Fruit fly (Drosophila melanogaster) whole organism, embryonic: Measurements from ENCODE around the gene Ir92a.

Source experiments
- Atf-2 ChIP-seq: fragments of 200-800 bp; sonication (Bioruptor generic); optimal IDR thresholded peaks from 2 replicates; lab custom pipeline; 2016; ENCODE audit warnings: missing biosample characterization, missing genetic modification characterization
- CG10366 ChIP-seq: fragments of 200-800 bp; sonication (Bioruptor generic); IDR thresholded peaks from 2 replicates; pipeline ENCODE4 v1.3.6; 2022; ENCODE audit warnings: missing biosample characterization, missing genetic modification characterization
- CG1233 ChIP-seq: fragments of 200-800 bp; sonication (Bioruptor generic); optimal IDR thresholded peaks from 4 replicates; lab custom pipeline; 2018; ENCODE audit warnings: missing biosample characterization, mild to moderate bottlenecking, missing genetic modification characterization
- CG12942 ChIP-seq: fragments of 200-800 bp; sonication (Bioruptor generic); optimal IDR thresholded peaks from 3 replicates; lab custom pipeline; 2016; ENCODE audit warnings: missing biosample characterization, missing genetic modification characterization
- CG13894 ChIP-seq: fragments of 200-800 bp; sonication (Bioruptor generic); optimal IDR thresholded peaks from 3 replicates; lab custom pipeline; 2018; ENCODE audit warnings: missing biosample characterization, mild to moderate bottlenecking, missing genetic modification characterization, moderate library complexity
- CG14014 ChIP-seq: fragments of 200-800 bp; sonication (Bioruptor generic); IDR thresholded peaks from 2 replicates; pipeline ENCODE4 v1.3.6; 2022; ENCODE audit warnings: missing biosample characterization, missing genetic modification characterization
- CG15514 ChIP-seq: fragments of 200-800 bp; sonication (Bioruptor generic); optimal IDR thresholded peaks from 3 replicates; lab custom pipeline; 2017; ENCODE audit warnings: missing biosample characterization, missing genetic modification characterization, mild to moderate bottlenecking, moderate library complexity, missing genetic modification reagents
- CG1792 ChIP-seq: fragments of 200-800 bp; sonication (Bioruptor generic); optimal IDR thresholded peaks from 2 replicates; lab custom pipeline; 2016; ENCODE audit warnings: missing biosample characterization, missing genetic modification characterization
- CG33213 ChIP-seq: fragments of 200-800 bp; sonication (Bioruptor generic); optimal IDR thresholded peaks from 3 replicates; lab custom pipeline; 2016; ENCODE audit warnings: missing biosample characterization, missing genetic modification characterization
- CG3838 ChIP-seq: fragments of 200-800 bp; sonication (Bioruptor generic); optimal IDR thresholded peaks from 3 replicates; lab custom pipeline; 2016; ENCODE audit warnings: missing biosample characterization, missing genetic modification characterization
- CG4328 ChIP-seq: fragments of 200-800 bp; sonication (Bioruptor generic); optimal IDR thresholded peaks from 3 replicates; lab custom pipeline; 2017; ENCODE audit warnings: missing biosample characterization, missing genetic modification reagents, missing genetic modification characterization
- CG4730 ChIP-seq: fragments of 200-800 bp; sonication (Bioruptor generic); IDR thresholded peaks from 2 replicates; pipeline ENCODE4 v1.3.6; 2022; ENCODE audit warnings: missing biosample characterization, missing genetic modification characterization
- CG7745 ChIP-seq: fragments of 200-800 bp; sonication (Bioruptor generic); optimal IDR thresholded peaks from 2 replicates; lab custom pipeline; 2018; ENCODE audit warnings: missing biosample characterization, mild to moderate bottlenecking, missing genetic modification characterization, moderate library complexity
- Camta ChIP-seq: fragments of 200-800 bp; sonication (Bioruptor generic); optimal IDR thresholded peaks from 2 replicates; lab custom pipeline; 2016; ENCODE audit warnings: missing biosample characterization, missing genetic modification characterization
- Elba2 ChIP-seq: fragments of 200-800 bp; sonication (Bioruptor generic); optimal IDR thresholded peaks from 3 replicates; lab custom pipeline; 2016; ENCODE audit warnings: missing biosample characterization, missing genetic modification characterization
- Ets65A ChIP-seq: fragments of 200-800 bp; sonication (Bioruptor generic); peaks from one replicate; lab custom pipeline; 2016; ENCODE audit warnings: missing biosample characterization, missing genetic modification characterization
- H15 ChIP-seq: fragments of 200-800 bp; sonication (Bioruptor generic); IDR thresholded peaks from 3 replicates; pipeline ENCODE4 v1.3.6; 2022; ENCODE audit warnings: missing biosample characterization, missing genetic modification characterization
- HHEX ChIP-seq: fragments of 200-800 bp; sonication (Bioruptor generic); optimal IDR thresholded peaks from 3 replicates; lab custom pipeline; 2017; ENCODE audit warnings: missing biosample characterization, mild to moderate bottlenecking, missing genetic modification characterization, missing genetic modification reagents
- Med ChIP-seq: fragments of 200-800 bp; sonication (Bioruptor generic); peaks from one replicate; lab custom pipeline; 2016; ENCODE audit warnings: missing biosample characterization, missing genetic modification characterization, mild to moderate bottlenecking, inconsistent platforms, moderate library complexity
- Meics ChIP-seq: fragments of 200-800 bp; sonication (Bioruptor generic); optimal IDR thresholded peaks from 2 replicates; lab custom pipeline; 2017; ENCODE audit warnings: missing biosample characterization, mild to moderate bottlenecking, missing genetic modification characterization
- Opbp ChIP-seq: fragments of 200-800 bp; sonication (Bioruptor generic); IDR thresholded peaks from 3 replicates; pipeline ENCODE4 v1.3.6; 2022; ENCODE audit warnings: missing biosample characterization, missing genetic modification characterization; ENCODE audit not compliant: partially characterized antibody
- al ChIP-seq: fragments of 200-800 bp; sonication (Bioruptor generic); IDR thresholded peaks from 2 replicates; pipeline ENCODE4 v1.3.6; 2022; ENCODE audit warnings: missing biosample characterization, missing genetic modification characterization
- cad ChIP-seq: fragments of >200 bp; optimal IDR thresholded peaks from 2 replicates; lab custom pipeline; 2017; ENCODE audit warnings: missing biosample characterization, missing genetic modification characterization
- cg ChIP-seq: fragments of 200-800 bp; sonication (Bioruptor generic); optimal IDR thresholded peaks from 3 replicates; lab custom pipeline; 2019; ENCODE audit warnings: missing biosample characterization, mild to moderate bottlenecking, missing genetic modification characterization, moderate library complexity
- chinmo ChIP-seq: fragments of 200-800 bp; sonication (Bioruptor generic); IDR thresholded peaks from 4 replicates; pipeline ENCODE4 v1.3.6; 2022; ENCODE audit warnings: missing biosample characterization, missing genetic modification characterization; ENCODE audit not compliant: partially characterized antibody
- crol ChIP-seq: fragments of 200-800 bp; sonication (Bioruptor generic); IDR thresholded peaks from 2 replicates; pipeline ENCODE4 v1.3.6; 2022; ENCODE audit warnings: missing biosample characterization, missing genetic modification characterization
- ems ChIP-seq: fragments of 200-800 bp; sonication (Bioruptor generic); optimal IDR thresholded peaks from 3 replicates; lab custom pipeline; 2016; ENCODE audit warnings: missing biosample characterization, missing genetic modification characterization
- exex ChIP-seq: fragments of 200-800 bp; sonication (Bioruptor generic); optimal IDR thresholded peaks from 4 replicates; lab custom pipeline; 2018; ENCODE audit warnings: missing biosample characterization, mild to moderate bottlenecking, missing genetic modification characterization, moderate library complexity
- eyg ChIP-seq: fragments of 200-800 bp; sonication (Bioruptor generic); optimal IDR thresholded peaks from 3 replicates; lab custom pipeline; 2016; ENCODE audit warnings: missing biosample characterization, missing genetic modification characterization
- gce ChIP-seq: fragments of 200-800 bp; sonication (Bioruptor generic); IDR thresholded peaks from 3 replicates; pipeline ENCODE4 v1.3.6; 2022; ENCODE audit warnings: missing biosample characterization, missing genetic modification characterization
- gem ChIP-seq: fragments of 200-800 bp; sonication (Bioruptor generic); optimal IDR thresholded peaks from 2 replicates; lab custom pipeline; 2019; ENCODE audit warnings: missing biosample characterization, mild to moderate bottlenecking, missing genetic modification characterization, moderate library complexity
- gt ChIP-seq: fragments of 200-800 bp; sonication (Bioruptor generic); IDR thresholded peaks from 2 replicates; pipeline ENCODE4 v1.3.6; 2022; ENCODE audit warnings: missing biosample characterization, missing genetic modification characterization
- her ChIP-seq: fragments of 200-800 bp; sonication (Bioruptor generic); optimal IDR thresholded peaks from 2 replicates; lab custom pipeline; 2016; ENCODE audit warnings: missing biosample characterization, missing genetic modification characterization
- row ChIP-seq: fragments of 200-800 bp; sonication (Bioruptor generic); IDR thresholded peaks from 3 replicates; pipeline ENCODE4 v1.3.6; 2022; ENCODE audit warnings: missing biosample characterization, missing genetic modification characterization
- sd ChIP-seq: fragments of 200-800 bp; sonication (Bioruptor generic); optimal IDR thresholded peaks from 3 replicates; lab custom pipeline; 2018; ENCODE audit warnings: missing biosample characterization, mild to moderate bottlenecking, missing genetic modification characterization, moderate library complexity
- ssp ChIP-seq: fragments of 200-800 bp; sonication (Bioruptor generic); IDR thresholded peaks from 2 replicates; pipeline ENCODE4 v1.3.6; 2022; ENCODE audit warnings: missing biosample characterization, missing genetic modification characterization
- stc ChIP-seq: fragments of 200-800 bp; sonication (Bioruptor generic); IDR thresholded peaks from 2 replicates; pipeline ENCODE4 v1.3.6; 2022; ENCODE audit warnings: missing biosample characterization, missing genetic modification characterization
- vvl ChIP-seq: fragments of 200-800 bp; sonication (Bioruptor generic); IDR thresholded peaks from 2 replicates; pipeline ENCODE4 v1.3.6; 2022; ENCODE audit warnings: missing biosample characterization, missing genetic modification characterization
- z ChIP-seq: fragments of 200-800 bp; sonication (Bioruptor generic); IDR thresholded peaks from 3 replicates; pipeline ENCODE4 v1.3.6; 2022; ENCODE audit warnings: missing biosample characterization, missing genetic modification characterization
- zen ChIP-seq: fragments of 200-800 bp; sonication (Bioruptor generic); optimal IDR thresholded peaks from 3 replicates; lab custom pipeline; 2018; ENCODE audit warnings: missing biosample characterization, mild to moderate bottlenecking, missing genetic modification characterization, moderate library complexity

Ir92a gene

dm6 chr3R:20309661-20310497 is 28.9 kb upstream of the Ir92a start (continued):
- TF ChIP-seq z (GFP tag; lab: Robert Waterston, UW), result no peak
- TF ChIP-seq stc (GFP tag; lab: Robert Waterston, UW), result peak; percentile 7; the same call in 1 of the 2 replicates
- TF ChIP-seq CG15514, result no peak
- peak; percentile 8 for TF ChIP-seq ems (GFP tag; lab: Kevin White, UChicago)
- no peak for TF ChIP-seq CG3838 (GFP tag; lab: Kevin White, UChicago)
- no peak for TF ChIP-seq CG13894 (tag; lab: Kevin White, UChicago)
- peak; percentile 79 for TF ChIP-seq Elba2 (GFP tag; lab: Kevin White, UChicago)
- peak; percentile 31 for TF ChIP-seq HHEX
- no peak for TF ChIP-seq sd
- TF ChIP-seq ssp (GFP tag; lab: Robert Waterston, UW), result peak; percentile 24; the same call in 1 of the 2 replicates
- TF ChIP-seq CG10366, result no peak
- no peak for TF ChIP-seq CG7745 (tag; lab: Kevin White, UChicago)
- TF ChIP-seq cad (GFP tag; lab: Kevin White, UChicago), result peak; percentile 7
- peak; percentile 83 for TF ChIP-seq Ets65A (GFP tag; lab: Kevin White, UChicago)
- TF ChIP-seq CG33213 (GFP tag; lab: Kevin White, UChicago), result no peak
- TF ChIP-seq cg (GFP tag; lab: Kevin White, UChicago), result peak; percentile 68
- no peak for TF ChIP-seq CG12942 (GFP tag; lab: Kevin White, UChicago)
- TF ChIP-seq gce (GFP tag; lab: Robert Waterston, UW), result 0 out of 3 replicates have a peak, but pooled peaks have one; percentile 11
- TF ChIP-seq zen (tag; lab: Kevin White, UChicago), result peak; percentile 30
- peak; percentile 12 for TF ChIP-seq CG1233 (GFP tag; lab: Kevin White, UChicago)
- TF ChIP-seq CG1792, result no peak
- TF ChIP-seq exex (tag; lab: Kevin White, UChicago), result peak; percentile 46
- TF ChIP-seq CG14014, result no peak
- no peak for TF ChIP-seq Camta (GFP tag; lab: Kevin White, UChicago)
- 0 out of 2 replicates have a peak, but pooled peaks have one; percentile 6 for TF ChIP-seq CG4730 (GFP tag; lab: Robert Waterston, UW)
- TF ChIP-seq CG4328 (GFP tag; lab: Kevin White, UChicago), result peak; percentile 3
- TF ChIP-seq H15, result 0 out of 3 replicates have a peak, but pooled peaks have one; percentile 32
- TF ChIP-seq gt (GFP tag; lab: Robert Waterston, UW), result no peak
- TF ChIP-seq Opbp (GFP tag; lab: Robert Waterston, UW), result 0 out of 3 replicates have a peak, but pooled peaks have one; percentile 9
- 0 out of 4 replicates have a peak, but pooled peaks have one; percentile 59 for TF ChIP-seq chinmo (GFP tag; lab: Robert Waterston, UW)
- no peak for TF ChIP-seq her (GFP tag; lab: Kevin White, UChicago)
- peak; percentile 96 for TF ChIP-seq crol (GFP tag; lab: Robert Waterston, UW)
- peak; percentile 60 for TF ChIP-seq Meics (GFP tag; lab: Kevin White, UChicago)
- 0 out of 2 replicates have a peak, but pooled peaks have one; percentile 13 for TF ChIP-seq al (GFP tag; lab: Robert Waterston, UW)
- TF ChIP-seq eyg (GFP tag; lab: Kevin White, UChicago), result peak; percentile 23
- peak; percentile 13 for TF ChIP-seq gem (tag; lab: Kevin White, UChicago)
- peak; percentile 25; the same call in 1 of the 3 replicates for TF ChIP-seq row (GFP tag; lab: Robert Waterston, UW)
- peak; percentile 5; the same call in 1 of the 2 replicates for TF ChIP-seq vvl (GFP tag; lab: Robert Waterston, UW)
- peak; percentile 65 for TF ChIP-seq Med
- no peak for TF ChIP-seq Atf-2
